Fruit fly (Drosophila melanogaster) whole organism, embryonic: ENCODE results near the gene CG17930.
A peak's percentile ranks its signal among the peaks of the same experiment; 100 is the strongest.

Source experiments
- Awh ChIP-seq: fragments of 200-800 bp; sonication (Bioruptor generic); IDR thresholded peaks from 2 replicates; pipeline ENCODE4, ENCODE4 v1.3.6; 2022; ENCODE audit warnings: missing biosample characterization, missing genetic modification characterization
- Bdp1 ChIP-seq: fragments of 200-800 bp; sonication (Bioruptor generic); optimal IDR thresholded peaks from 3 replicates; lab custom pipeline; 2016; ENCODE audit warnings: missing biosample characterization, missing genetic modification characterization
- BtbVII ChIP-seq: fragments of 200-800 bp; sonication (Bioruptor generic); optimal IDR thresholded peaks from 3 replicates; lab custom pipeline; 2017; ENCODE audit warnings: missing biosample characterization, mild to moderate bottlenecking, missing genetic modification characterization
- CG12219 ChIP-seq: fragments of 200-800 bp; sonication (Bioruptor generic); optimal IDR thresholded peaks from 3 replicates; lab custom pipeline; 2018; ENCODE audit warnings: missing biosample characterization, mild to moderate bottlenecking, missing genetic modification characterization
- CG13287 ChIP-seq: fragments of 200-800 bp; sonication (Bioruptor generic); IDR thresholded peaks from 2 replicates; pipeline ENCODE4 v1.3.6; 2022; ENCODE audit warnings: missing biosample characterization, missing genetic modification characterization; ENCODE audit not compliant: partially characterized antibody
- CG14014 ChIP-seq: fragments of 200-800 bp; sonication (Bioruptor generic); IDR thresholded peaks from 2 replicates; pipeline ENCODE4 v1.3.6; 2022; ENCODE audit warnings: missing biosample characterization, missing genetic modification characterization
- CG1602 ChIP-seq: fragments of 200-800 bp; sonication (Bioruptor generic); optimal IDR thresholded peaks from 3 replicates; lab custom pipeline; 2016; ENCODE audit warnings: missing biosample characterization, missing genetic modification characterization
- CG17359 ChIP-seq: fragments of 200-800 bp; sonication (Bioruptor generic); optimal IDR thresholded peaks from 3 replicates; lab custom pipeline; 2018; ENCODE audit warnings: missing biosample characterization, mild to moderate bottlenecking, missing genetic modification characterization, moderate library complexity
- CG18476 ChIP-seq: fragments of 200-800 bp; sonication (Bioruptor generic); optimal IDR thresholded peaks from 2 replicates; lab custom pipeline; 2016; ENCODE audit warnings: missing biosample characterization, mild to moderate bottlenecking, missing genetic modification characterization
- CG18599 ChIP-seq: fragments of 200-800 bp; sonication (Bioruptor generic); optimal IDR thresholded peaks from 3 replicates; lab custom pipeline; 2017; ENCODE audit warnings: missing biosample characterization, missing genetic modification characterization, mild to moderate bottlenecking, moderate library complexity, missing genetic modification reagents
- CG34376 ChIP-seq: fragments of 200-800 bp; sonication (Bioruptor generic); optimal IDR thresholded peaks from 2 replicates; lab custom pipeline; 2018; ENCODE audit warnings: missing biosample characterization, mild to moderate bottlenecking, missing genetic modification characterization
- CG4707 ChIP-seq: fragments of 200-800 bp; sonication (Bioruptor generic); optimal IDR thresholded peaks from 2 replicates; lab custom pipeline; 2018; ENCODE audit warnings: missing biosample characterization, mild to moderate bottlenecking, missing genetic modification characterization, moderate library complexity
- CG6689 ChIP-seq: fragments of 200-800 bp; sonication (Bioruptor generic); IDR thresholded peaks from 2 replicates; pipeline ENCODE4 v1.3.6; 2022; ENCODE audit warnings: missing biosample characterization, missing genetic modification characterization
- CG8388 ChIP-seq: fragments of 200-800 bp; sonication (Bioruptor generic); optimal IDR thresholded peaks from 2 replicates; lab custom pipeline; 2019; ENCODE audit warnings: missing biosample characterization, mild to moderate bottlenecking, missing genetic modification characterization, moderate library complexity
- D ChIP-seq, 2 experiments: fragments of 200-800 bp in 1 of 2; fragments of >200 bp in 1 of 2; sonication (Bioruptor generic) in 1 of 2; optimal IDR thresholded peaks; 2 replicates in 1 of 2; 3 replicates in 1 of 2; lab custom pipeline; 2017; ENCODE audit warnings: mild to moderate bottlenecking in 1 of 2, missing biosample characterization in 1 of 2, missing genetic modification characterization in 1 of 2, missing genetic modification reagents in 1 of 2
- Dref ChIP-seq: fragments of 200-800 bp; sonication (Bioruptor generic); IDR thresholded peaks from 2 replicates; pipeline ENCODE4 v1.3.6; 2022; ENCODE audit warnings: missing biosample characterization, missing genetic modification characterization
- Ets97D ChIP-seq: fragments of 200-800 bp; sonication (Bioruptor generic); optimal IDR thresholded peaks from 3 replicates; lab custom pipeline; 2016; ENCODE audit warnings: missing biosample characterization, missing genetic modification characterization
- HHEX ChIP-seq: fragments of 200-800 bp; sonication (Bioruptor generic); optimal IDR thresholded peaks from 3 replicates; lab custom pipeline; 2017; ENCODE audit warnings: missing biosample characterization, mild to moderate bottlenecking, missing genetic modification characterization, missing genetic modification reagents
- PHDP ChIP-seq: fragments of 200-800 bp; sonication (Bioruptor generic); optimal IDR thresholded peaks from 3 replicates; lab custom pipeline; 2018; ENCODE audit warnings: missing biosample characterization, mild to moderate bottlenecking, missing genetic modification characterization, moderate library complexity
- Pdp1 ChIP-seq, 2 experiments: fragments of 200-800 bp; sonication (Bioruptor generic); optimal IDR thresholded peaks; 3 replicates each; lab custom pipeline; 2016; ENCODE audit warnings: missing biosample characterization in 2 of 2, missing genetic modification characterization in 2 of 2, mild to moderate bottlenecking in 1 of 2, moderate library complexity in 1 of 2
- Ravus ChIP-seq: fragments of 200-800 bp; sonication (Bioruptor generic); IDR thresholded peaks from 2 replicates; pipeline ENCODE4 v1.3.6; 2022; ENCODE audit warnings: missing biosample characterization, missing genetic modification characterization
- YL-1 ChIP-seq: fragments of 200-800 bp; sonication (Bioruptor generic); optimal IDR thresholded peaks from 3 replicates; lab custom pipeline; 2017; ENCODE audit warnings: missing biosample characterization, mild to moderate bottlenecking, missing genetic modification characterization
- ato ChIP-seq: fragments of 200-800 bp; sonication (Bioruptor generic); IDR thresholded peaks from 2 replicates; pipeline ENCODE4 v1.3.6; 2022; ENCODE audit warnings: missing biosample characterization, missing genetic modification characterization; ENCODE audit not compliant: partially characterized antibody
- bigmax ChIP-seq: fragments of 200-800 bp; sonication (Bioruptor generic); optimal IDR thresholded peaks from 2 replicates; lab custom pipeline; 2018; ENCODE audit warnings: missing biosample characterization, mild to moderate bottlenecking, missing genetic modification characterization
- chinmo ChIP-seq: fragments of 200-800 bp; sonication (Bioruptor generic); IDR thresholded peaks from 4 replicates; pipeline ENCODE4 v1.3.6; 2022; ENCODE audit warnings: missing biosample characterization, missing genetic modification characterization; ENCODE audit not compliant: partially characterized antibody
- dimm ChIP-seq: fragments of 200-800 bp; sonication (Bioruptor generic); IDR thresholded peaks from 2 replicates; pipeline ENCODE4 v1.3.6; 2022; ENCODE audit warnings: missing biosample characterization, missing genetic modification characterization
- exex ChIP-seq: fragments of 200-800 bp; sonication (Bioruptor generic); optimal IDR thresholded peaks from 4 replicates; lab custom pipeline; 2018; ENCODE audit warnings: missing biosample characterization, mild to moderate bottlenecking, missing genetic modification characterization, moderate library complexity
- ind ChIP-seq: fragments of 200-800 bp; sonication (Bioruptor generic); optimal IDR thresholded peaks from 3 replicates; lab custom pipeline; 2016; ENCODE audit warnings: missing biosample characterization, missing genetic modification characterization
- insv ChIP-seq, 2 experiments: fragments of 200-800 bp; sonication (Bioruptor generic); optimal IDR thresholded peaks; 3 replicates each; lab custom pipeline; 2016 to 2018; ENCODE audit warnings: missing biosample characterization in 2 of 2, missing genetic modification characterization in 2 of 2
- lab ChIP-seq: fragments of 200-800 bp; sonication (Bioruptor generic); optimal IDR thresholded peaks from 3 replicates; lab custom pipeline; 2017; ENCODE audit warnings: missing biosample characterization, missing genetic modification characterization, mild to moderate bottlenecking, moderate library complexity, missing genetic modification reagents
- lbe ChIP-seq: fragments of 200-800 bp; sonication (Bioruptor generic); optimal IDR thresholded peaks from 2 replicates; lab custom pipeline; 2016; ENCODE audit warnings: missing biosample characterization, mild to moderate bottlenecking, missing genetic modification characterization
- luna ChIP-seq: fragments of 200-800 bp; sonication (Bioruptor generic); optimal IDR thresholded peaks from 2 replicates; lab custom pipeline; 2016; ENCODE audit warnings: missing biosample characterization, missing genetic modification characterization
- nerfin-1 ChIP-seq: fragments of 200-800 bp; sonication (Bioruptor generic); optimal IDR thresholded peaks from 3 replicates; lab custom pipeline; 2019; ENCODE audit warnings: missing biosample characterization, mild to moderate bottlenecking, missing genetic modification characterization, moderate library complexity
- nom ChIP-seq: fragments of 200-800 bp; sonication (Bioruptor generic); optimal IDR thresholded peaks from 2 replicates; lab custom pipeline; 2017; ENCODE audit warnings: missing biosample characterization, missing genetic modification characterization, mild to moderate bottlenecking, moderate library complexity, missing genetic modification reagents
- repo ChIP-seq: fragments of 200-800 bp; sonication (Bioruptor generic); optimal IDR thresholded peaks from 2 replicates; lab custom pipeline; 2016; ENCODE audit warnings: missing biosample characterization, missing genetic modification characterization
- sens ChIP-seq: fragments of 200-800 bp; sonication (Bioruptor generic); peaks from one replicate; lab custom pipeline; 2016; ENCODE audit warnings: missing biosample characterization, missing genetic modification characterization
- sens-2 ChIP-seq: fragments of 200-800 bp; sonication (Bioruptor generic); IDR thresholded peaks from 2 replicates; pipeline ENCODE4 v1.3.6; 2022; ENCODE audit warnings: missing biosample characterization, missing genetic modification characterization
- slbo ChIP-seq: fragments of 200-800 bp; sonication (Bioruptor generic); IDR thresholded peaks from 2 replicates; pipeline ENCODE4 v1.3.6; 2022; ENCODE audit warnings: missing biosample characterization, missing genetic modification characterization
- so ChIP-seq: fragments of 200-800 bp; sonication (Bioruptor generic); IDR thresholded peaks from 3 replicates; pipeline ENCODE4 v1.3.6; 2022; ENCODE audit warnings: missing biosample characterization, missing genetic modification characterization
- trem ChIP-seq: fragments of 200-800 bp; optimal IDR thresholded peaks from 3 replicates; lab custom pipeline; 2019; ENCODE audit warnings: missing biosample characterization, mild to moderate bottlenecking, missing genetic modification characterization, moderate library complexity
- twi ChIP-seq: fragments of 200-800 bp; optimal IDR thresholded peaks from 2 replicates; lab custom pipeline; 2019; ENCODE audit warnings: missing biosample characterization, mild to moderate bottlenecking, missing genetic modification characterization, moderate library complexity

CG17930 gene

dm6 chr3R:16310081-16310493, 17.6 kb upstream of the CG17930 start (continued):
- TF ChIP-seq PHDP (no peak), sens (GFP tag; lab: Kevin White, UChicago) (peak; percentile 49), sens-2 (GFP tag; lab: Robert Waterston, UW) (no peak), so (GFP tag; lab: Robert Waterston, UW) (no peak), CG34376 (GFP tag; lab: Kevin White, UChicago) (peak; percentile 29)

dm6 chr3R:16316747-16317146, 10.9 kb upstream of the CG17930 start:
- TF ChIP-seq Ets97D (GFP tag; lab: Kevin White, UChicago): no peak
- TF ChIP-seq nom (GFP tag; lab: Kevin White, UChicago): peak; percentile 7
- TF ChIP-seq luna (GFP tag; lab: Kevin White, UChicago): no peak
- TF ChIP-seq ind (GFP tag; lab: Kevin White, UChicago): no peak
- TF ChIP-seq insv (GFP tag; optimal IDR thresholded peaks at IDR 0.05; lab: Kevin White, UChicago): no peak
- TF ChIP-seq lbe (GFP tag; lab: Kevin White, UChicago): peak; percentile 24
- no peak for TF ChIP-seq BtbVII (GFP tag; lab: Kevin White, UChicago)
- no peak for TF ChIP-seq CG1602 (GFP tag; lab: Kevin White, UChicago)

- TF ChIP-seq CG14014 (no peak), nerfin-1 (tag; lab: Kevin White, UChicago) (no peak), HHEX (no peak), CG13287 (GFP tag; lab: Robert Waterston, UW) (no peak), sens (GFP tag; lab: Kevin White, UChicago) (peak; percentile 9), CG18476 (peak; percentile 37), Bdp1 (GFP tag; lab: Kevin White, UChicago) (peak; percentile 56)
- TF ChIP-seq, all 482 proteins: peak for 3
Observed at dm6 chr3R:16321538-16321937, 6.1 kb upstream of the CG17930 start, which contains the start of gene CG44044. Gene CG44044, plus strand, starts transcription at chr3R:16321838.

- TF ChIP-seq exex (tag; lab: Kevin White, UChicago) (peak; percentile 51), sens (GFP tag; lab: Kevin White, UChicago) (peak; percentile 2), slbo (no peak), repo (no peak), CG6689 (GFP tag; lab: Robert Waterston, UW) (no peak), lab (GFP tag; lab: Kevin White, UChicago) (peak; percentile 76), Dref (GFP tag; lab: Robert Waterston, UW) (no peak), CG12219 (GFP tag; lab: Kevin White, UChicago) (no peak), CG18599 (no peak), CG17359 (no peak), YL-1 (no peak), ato (no peak), CG4707 (GFP tag; lab: Kevin White, UChicago) (no peak), trem (tag; lab: Kevin White, UChicago) (no peak), twi (tag; lab: Kevin White, UChicago) (no peak), D (optimal IDR thresholded peaks at IDR 0.05; lab: Kevin White, UChicago) (no peak), D (GFP tag; optimal IDR thresholded peaks at IDR 0.05; lab: Kevin White, UChicago) (no peak), Pdp1 (GFP tag; optimal IDR thresholded peaks at IDR 0.05; lab: Kevin White, UChicago) (no peak), chinmo (GFP tag; lab: Robert Waterston, UW) (no peak), Awh (GFP tag; lab: Robert Waterston, UW) (no peak), CG8388 (GFP tag; lab: Kevin White, UChicago) (no peak), bigmax (no peak), dimm (GFP tag; lab: Robert Waterston, UW) (no peak), Ravus (GFP tag; lab: Robert Waterston, UW) (no peak)
Observed at dm6 chr3R:16323093-16323492, 4.6 kb upstream of the CG17930 start, which contains the start of gene CG6901. Gene CG6901, plus strand, starts transcription at chr3R:16323415.
